Worm (Caenorhabditis elegans) whole organism, L4/young adult: ENCODE data around the gene Y50D4B.6.

Experiments used
- dao-5 ChIP-seq: sonication (generic microtip); optimal IDR thresholded peaks from 2 replicates; lab custom pipeline; 2016; ENCODE audit warnings: missing genotype, missing genetic modification characterization, moderate library complexity, missing compliant biosample characterization
- him-1 ChIP-seq: sonication (generic microtip); optimal IDR thresholded peaks from 2 replicates; lab custom pipeline; 2016; ENCODE audit warnings: missing genotype, missing genetic modification reagents, missing genetic modification characterization, missing compliant biosample characterization

- TF ChIP-seq him-1 (tag; lab: Kevin White, UChicago) (no peak), dao-5 (no peak)
These were observed 3.9 kb downstream of the Y50D4B.6 start, which contains the start of gene clec-203 for ce11 chrV:1087983-1088382.
